Worm (Caenorhabditis elegans) whole organism, midembryonic: ENCODE measurements around the gene C29F3.7.

ENCODE experiments used
- cog-1 ChIP-seq: sonication (generic microtip); optimal IDR thresholded peaks from 2 replicates; lab custom pipeline; 2016; ENCODE audit warnings: missing genetic modification characterization, missing compliant biosample characterization
- flt-1 ChIP-seq: fragments of 200-800 bp; sonication (Bioruptor generic); IDR thresholded peaks from 2 replicates; pipeline ENCODE4 v1.3.6; 2022; ENCODE audit warnings: missing genetic modification characterization, missing compliant biosample characterization
- klf-2 ChIP-seq: fragments of 200-800 bp; sonication (Bioruptor generic); conservative IDR thresholded peaks from 2 replicates; pipeline ENCODE4 v1.3.6; 2022; ENCODE audit warnings: missing genetic modification reagents, missing genetic modification characterization, missing compliant biosample characterization
- ref-1 ChIP-seq: fragments of 200-800 bp; sonication (Bioruptor generic); conservative IDR thresholded peaks from 2 replicates; pipeline ENCODE4 v1.3.6; 2022; ENCODE audit warnings: missing genetic modification reagents, missing genetic modification characterization, missing compliant biosample characterization
- tab-1 ChIP-seq: fragments of 200-800 bp; sonication (Bioruptor generic); IDR thresholded peaks from 2 replicates; pipeline ENCODE4 v1.3.6; 2022; ENCODE audit warnings: missing genetic modification characterization, missing compliant biosample characterization
- ztf-23 ChIP-seq: fragments of 200-800 bp; sonication (Bioruptor generic); IDR thresholded peaks from 2 replicates; pipeline ENCODE4 v1.3.6; 2022; ENCODE audit warnings: missing genetic modification reagents, missing genetic modification characterization, missing compliant biosample characterization

ce11 chrV:15347292-15347691 is 7.4 kb upstream of the C29F3.7 start, which contains the start of gene C29F3.3:
- no peak for TF ChIP-seq flt-1 (GFP tag; lab: Robert Waterston, UW)
- no peak for TF ChIP-seq ztf-23 (GFP tag; lab: Robert Waterston, UW)
- TF ChIP-seq klf-2 (GFP tag; lab: Robert Waterston, UW) = no peak
- TF ChIP-seq tab-1 = no peak
- no peak for TF ChIP-seq ref-1 (GFP tag; lab: Robert Waterston, UW)
- TF ChIP-seq cog-1 (tag; lab: Kevin White, UChicago) = no peak
